Fruit fly (Drosophila melanogaster): ENCODE measurements around the gene RhoGAP16F.

The RhoGAP16F gene

DNA sequence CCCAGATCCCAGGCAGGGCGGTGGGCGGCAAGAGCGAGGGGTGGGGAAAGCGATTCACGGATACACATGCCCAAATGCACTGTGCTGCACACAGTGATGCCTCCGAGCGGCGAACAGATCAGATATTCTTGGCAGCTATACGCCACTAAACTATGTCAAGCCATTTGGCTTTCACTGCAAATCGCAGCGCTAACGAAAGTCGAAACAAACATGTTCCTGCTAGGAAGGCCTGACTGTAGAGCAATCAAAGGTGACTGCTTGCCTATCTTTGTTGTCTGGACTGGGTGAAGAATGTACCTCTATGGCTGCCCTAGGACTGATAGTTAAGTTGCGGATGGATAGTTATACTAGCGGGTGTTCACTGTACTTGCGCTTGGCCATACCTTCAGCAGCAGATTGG lies 43.1 kb downstream of the RhoGAP16F start (continued):
- no peak for TF ChIP-seq mam (GFP tag; optimal IDR thresholded peaks at IDR 0.05)
- TF ChIP-seq CG32767 (GFP tag; IDR thresholded peaks at IDR 0.05) = 0 out of 2 replicates have a peak, but pooled peaks have one; percentile 21
- TF ChIP-seq Six4 (GFP tag; optimal IDR thresholded peaks at IDR 0.05) = no peak
- peak; percentile 69 for TF ChIP-seq Med (GFP tag)
- no peak for TF ChIP-seq CG6175 (GFP tag; IDR thresholded peaks at IDR 0.05)
- TF ChIP-seq tll (GFP tag; optimal IDR thresholded peaks at IDR 0.05) = no peak
- TF ChIP-seq Bteb2 (GFP tag; optimal IDR thresholded peaks at IDR 0.05) = no peak
- no peak for TF ChIP-seq E2f2 (GFP tag; IDR thresholded peaks at IDR 0.05)
- TF ChIP-seq Xrp1 (GFP tag; IDR thresholded peaks at IDR 0.05) = no peak
- no peak for TF ChIP-seq Hr39 (optimal IDR thresholded peaks at IDR 0.05)
- no peak for TF ChIP-seq usp (GFP tag; optimal IDR thresholded peaks at IDR 0.05)
- no peak for TF ChIP-seq CG2116 (GFP tag; optimal IDR thresholded peaks at IDR 0.05)
- no peak for TF ChIP-seq rib (GFP tag; IDR thresholded peaks at IDR 0.05)
- TF ChIP-seq lmd (GFP tag; IDR thresholded peaks at IDR 0.05) = peak; percentile 21; the same call in 1 of the 2 replicates
- 0 out of 2 replicates have a peak, but pooled peaks have one; percentile 33 for TF ChIP-seq Ada2b (GFP tag; IDR thresholded peaks at IDR 0.05)
- no peak for TF ChIP-seq CG9727 (GFP tag; optimal IDR thresholded peaks at IDR 0.05)
- no peak for TF ChIP-seq Nf-YC (tag; optimal IDR thresholded peaks at IDR 0.05)
- no peak for TF ChIP-seq salm (tag; optimal IDR thresholded peaks at IDR 0.05)
- no peak for TF ChIP-seq Mrtf (GFP tag; IDR thresholded peaks at IDR 0.05)
- TF ChIP-seq CG4617 (GFP tag; optimal IDR thresholded peaks at IDR 0.05; ENCODE audit: borderline replicate concordance) = no peak
- 0 out of 2 replicates have a peak, but pooled peaks have one; percentile 32 for TF ChIP-seq Taf1 (GFP tag; IDR thresholded peaks at IDR 0.05)
- no peak for TF ChIP-seq ap (GFP tag; IDR thresholded peaks at IDR 0.05)
- TF ChIP-seq grau (tag; optimal IDR thresholded peaks at IDR 0.05) = peak; percentile 74
- no peak for TF ChIP-seq nerfin-2 (GFP tag; IDR thresholded peaks at IDR 0.05; ENCODE audit: partially characterized antibody)
- TF ChIP-seq dan (GFP tag; IDR thresholded peaks at IDR 0.05) = no peak
- peak; percentile 64 for TF ChIP-seq Drgx (GFP tag; IDR thresholded peaks at IDR 0.05)
- no peak for TF ChIP-seq CG13424 (tag; optimal IDR thresholded peaks at IDR 0.05)
- no peak for TF ChIP-seq CG7963 (GFP tag; IDR thresholded peaks at IDR 0.05; ENCODE audit: partially characterized antibody)
- no peak for TF ChIP-seq CG13123 (GFP tag; optimal IDR thresholded peaks at IDR 0.05)
- TF ChIP-seq sens (GFP tag) = peak; percentile 37
- TF ChIP-seq CG6791 (GFP tag; IDR thresholded peaks at IDR 0.05; ENCODE audit: partially characterized antibody) = no peak
- TF ChIP-seq pan (optimal IDR thresholded peaks at IDR 0.05) = no peak
- peak in 1 of 2 experiments; percentile 63 for TF ChIP-seq pan (GFP tag; optimal IDR thresholded peaks at IDR 0.05 in 1 of 2, IDR thresholded peaks at IDR 0.05 in 1 of 2)
- TF ChIP-seq org-1 (GFP tag; optimal IDR thresholded peaks at IDR 0.05) = no peak
- TF ChIP-seq vvl (GFP tag; IDR thresholded peaks at IDR 0.05) = no peak
- TF ChIP-seq slbo (GFP tag; IDR thresholded peaks at IDR 0.05) = peak; percentile 34
- peak; percentile 62 for TF ChIP-seq Ets65A (GFP tag)
- peak; percentile 2 for TF ChIP-seq ind (GFP tag; optimal IDR thresholded peaks at IDR 0.05)
- 0 out of 2 replicates have a peak, but pooled peaks have one; percentile 31 for TF ChIP-seq sisA (GFP tag; IDR thresholded peaks at IDR 0.05)
- TF ChIP-seq hkb (optimal IDR thresholded peaks at IDR 0.05) = no peak
- TF ChIP-seq hkb (GFP tag; IDR thresholded peaks at IDR 0.05) = peak; percentile 53
- no peak for TF ChIP-seq cato (GFP tag; optimal IDR thresholded peaks at IDR 0.05; ENCODE audit: borderline replicate concordance)
- no peak for TF ChIP-seq CG16779 (GFP tag; IDR thresholded peaks at IDR 0.05)
- peak; percentile 44; the same call in 1 of the 2 replicates for TF ChIP-seq CG17328 (GFP tag; IDR thresholded peaks at IDR 0.05)
- peak; percentile 37; the same call in 1 of the 2 replicates for TF ChIP-seq CG14441 (GFP tag; IDR thresholded peaks at IDR 0.05)
- no peak for TF ChIP-seq seq (GFP tag; IDR thresholded peaks at IDR 0.05)

Data from whole organism, embryonic.